Worm (Caenorhabditis elegans): Measurements from ENCODE around the gene C27D9.1.

The C27D9.1 gene

ce11 chrII:4710813-4711212 lies 42.4 kb upstream of the C27D9.1 start:
- no peak for TF ChIP-seq lin-35 (GFP tag; optimal IDR thresholded peaks at IDR 0.05)
- TF ChIP-seq ztf-4 (tag; optimal IDR thresholded peaks at IDR 0.05): no peak
- TF ChIP-seq snu-23 (GFP tag; optimal IDR thresholded peaks at IDR 0.05): no peak
- TF ChIP-seq mdl-1 (tag; optimal IDR thresholded peaks at IDR 0.05): no peak
- TF ChIP-seq zag-1 (tag; optimal IDR thresholded peaks at IDR 0.05): no peak
- no peak for TF ChIP-seq irx-1 (tag; optimal IDR thresholded peaks at IDR 0.05)
- TF ChIP-seq skn-1 (tag; optimal IDR thresholded peaks at IDR 0.05): no peak
- no peak for TF ChIP-seq sup-37 (GFP tag; optimal IDR thresholded peaks at IDR 0.05)
- no peak for TF ChIP-seq alr-1 (tag; optimal IDR thresholded peaks at IDR 0.05; ENCODE audit: borderline replicate concordance)
- TF ChIP-seq unc-86 (tag; optimal IDR thresholded peaks at IDR 0.05): no peak
- no peak for TF ChIP-seq fos-1 (tag; optimal IDR thresholded peaks at IDR 0.05)
- TF ChIP-seq aly-2 (tag; optimal IDR thresholded peaks at IDR 0.05): no peak
- TF ChIP-seq mab-9 (GFP tag; IDR thresholded peaks at IDR 0.05): no peak
- no peak for TF ChIP-seq nhr-19 (GFP tag; conservative IDR thresholded peaks at IDR 0.05)
- no peak for TF ChIP-seq ceh-8 (GFP tag; optimal IDR thresholded peaks at IDR 0.05)
- TF ChIP-seq xbp-1 (tag; optimal IDR thresholded peaks at IDR 0.05): no peak

- no peak for TF ChIP-seq fkh-4 (tag; optimal IDR thresholded peaks at IDR 0.05; ENCODE audit: borderline replicate concordance)
- no peak for TF ChIP-seq ama-1 (optimal IDR thresholded peaks at IDR 0.05)
- no peak for TF ChIP-seq lir-3 (tag; optimal IDR thresholded peaks at IDR 0.05; ENCODE audit: poor library complexity)
- peak; percentile 33 for TF ChIP-seq elt-2 (tag; optimal IDR thresholded peaks at IDR 0.05)
- no peak for TF ChIP-seq ceh-63 (GFP tag; optimal IDR thresholded peaks at IDR 0.05)
- TF ChIP-seq lin-35 (GFP tag; optimal IDR thresholded peaks at IDR 0.05): peak in 1 of 2 experiments; percentile 21
- TF ChIP-seq nhr-71 (tag; optimal IDR thresholded peaks at IDR 0.05): no peak
- TF ChIP-seq blmp-1 (tag; optimal IDR thresholded peaks at IDR 0.05): no peak
- TF ChIP-seq nhr-47 (tag; optimal IDR thresholded peaks at IDR 0.05): no peak
Observed at ce11 chrII:4715676-4716075, 37.5 kb upstream of the C27D9.1 start, which contains the start of gene F41C3.8. F41C3.8 (plus strand) TSS chrII:4716046.

- TF ChIP-seq nhr-20 (tag; optimal IDR thresholded peaks at IDR 0.05) (no peak), dpl-1 (GFP tag; optimal IDR thresholded peaks at IDR 0.05) (peak in 1 of 3 experiments; percentile 4), ceh-82 (tag; optimal IDR thresholded peaks at IDR 0.05) (no peak), aly-2 (tag; optimal IDR thresholded peaks at IDR 0.05) (no peak), efl-1 (optimal IDR thresholded peaks at IDR 0.05) (no peak), efl-1 (GFP tag; optimal IDR thresholded peaks at IDR 0.05 in 1 of 2) (no peak), swsn-7 (tag; optimal IDR thresholded peaks at IDR 0.05) (no peak), nhr-84 (tag; optimal IDR thresholded peaks at IDR 0.05) (no peak), lin-15B (tag; optimal IDR thresholded peaks at IDR 0.05) (no peak), grh-1 (GFP tag; IDR thresholded peaks at IDR 0.05) (no peak), mep-1 (tag; optimal IDR thresholded peaks at IDR 0.05) (peak; percentile 15), xbp-1 (tag; optimal IDR thresholded peaks at IDR 0.05) (no peak), lin-14 (GFP tag; optimal IDR thresholded peaks at IDR 0.05) (peak; percentile 56), lin-35 (GFP tag; optimal IDR thresholded peaks at IDR 0.05) (no peak), mdl-1 (tag; optimal IDR thresholded peaks at IDR 0.05) (peak in 1 of 2 experiments; percentile 19)
Observed at ce11 chrII:4726120-4726519, 27.1 kb upstream of the C27D9.1 start, which contains the start of gene F10G7.10. F10G7.10 (minus strand) TSS chrII:4726264.

ce11 chrII:4726750-4727384 lies 26.3 kb upstream of the C27D9.1 start:
- no peak for TF ChIP-seq snpc-4 (tag; optimal IDR thresholded peaks at IDR 0.05)
- TF ChIP-seq ama-1 (optimal IDR thresholded peaks at IDR 0.05): peak; percentile 10
- peak; percentile 35 for TF ChIP-seq elt-2 (tag; optimal IDR thresholded peaks at IDR 0.05)
- TF ChIP-seq skn-1 (tag; optimal IDR thresholded peaks at IDR 0.05): no peak
